Fruit fly (Drosophila melanogaster) whole organism, wandering third instar larva: ENCODE measurements around the gene CG3515.

Experiments
- CrebA ChIP-seq: fragments of 200-800 bp; sonication (Bioruptor generic); optimal IDR thresholded peaks from 2 replicates; lab custom pipeline; 2016; ENCODE audit warnings: missing biosample characterization, mild to moderate bottlenecking, missing genetic modification characterization, borderline replicate concordance
- HLH106 ChIP-seq: fragments of 200-800 bp; optimal IDR thresholded peaks from 3 replicates; lab custom pipeline; 2019; ENCODE audit warnings: missing biosample characterization, mild to moderate bottlenecking, missing genetic modification characterization, moderate library complexity
- N ChIP-seq: fragments of >200 bp; optimal IDR thresholded peaks from 2 replicates; lab custom pipeline; 2018; ENCODE audit warnings: missing biosample characterization, missing external identifiers, missing genetic modification characterization
- OdsH ChIP-seq: fragments of 200-800 bp; sonication (Bioruptor generic); optimal IDR thresholded peaks from 2 replicates; lab custom pipeline; 2016; ENCODE audit warnings: missing biosample characterization, mild to moderate bottlenecking, missing genetic modification characterization
- Rel ChIP-seq, 2 experiments: fragments of 200-800 bp; sonication (Bioruptor generic) in 1 of 2; optimal IDR thresholded peaks; 2 replicates in 1 of 2; 3 replicates in 1 of 2; lab custom pipeline; 2016 to 2019; ENCODE audit warnings: mild to moderate bottlenecking in 2 of 2, missing biosample characterization in 2 of 2, missing genetic modification characterization in 2 of 2, moderate library complexity in 1 of 2
- brk ChIP-seq: fragments of 200-800 bp; sonication (Bioruptor generic); optimal IDR thresholded peaks from 2 replicates; lab custom pipeline; 2016; ENCODE audit warnings: missing biosample characterization, mild to moderate bottlenecking, missing genetic modification characterization
- pan ChIP-seq: fragments of >200 bp; optimal IDR thresholded peaks from 2 replicates; lab custom pipeline; 2017
- usp ChIP-seq: fragments of >200 bp; optimal IDR thresholded peaks from 2 replicates; lab custom pipeline; 2017; ENCODE audit warnings: missing biosample characterization, missing genetic modification characterization
- woc ChIP-seq: sonication (Bioruptor generic); optimal IDR thresholded peaks from 2 replicates; lab custom pipeline; 2016; ENCODE audit warnings: missing biosample characterization, mild to moderate bottlenecking, missing genetic modification characterization

- TF ChIP-seq usp (GFP tag; lab: Kevin White, UChicago), result no peak
- TF ChIP-seq CrebA (GFP tag; lab: Kevin White, UChicago), result no peak
- no peak for TF ChIP-seq HLH106 (tag; lab: Kevin White, UChicago)
- TF ChIP-seq Rel (GFP tag; optimal IDR thresholded peaks at IDR 0.05; lab: Kevin White, UChicago), result no peak
- no peak for TF ChIP-seq Rel (tag; optimal IDR thresholded peaks at IDR 0.05; lab: Kevin White, UChicago)
- no peak for TF ChIP-seq brk (GFP tag; lab: Kevin White, UChicago)
- no peak for TF ChIP-seq N (GFP tag; lab: Kevin White, UChicago)
- TF ChIP-seq woc (GFP tag; lab: Kevin White, UChicago), result no peak
- TF ChIP-seq pan, result no peak
- no peak for TF ChIP-seq OdsH
Measured at dm6 chr2L:2542491-2542890, 10.1 kb downstream of the CG3515 start.
